Fruit fly (Drosophila melanogaster) whole organism, prepupa: ENCODE data around the gene CG12716.

Experiments used
- CG11762 ChIP-seq: fragments of 200-800 bp; sonication (Bioruptor generic); optimal IDR thresholded peaks from 3 replicates; lab custom pipeline; 2016; ENCODE audit warnings: missing biosample characterization, missing genetic modification characterization; ENCODE audit not compliant: insufficient read depth
- CG16779 ChIP-seq: fragments of 200-800 bp; sonication (Bioruptor generic); optimal IDR thresholded peaks from 3 replicates; lab custom pipeline; 2017; ENCODE audit warnings: missing biosample characterization, mild to moderate bottlenecking, missing genetic modification characterization
- CG32006 ChIP-seq: fragments of 200-800 bp; sonication (Bioruptor generic); optimal IDR thresholded peaks from 3 replicates; lab custom pipeline; 2017; ENCODE audit warnings: missing biosample characterization, mild to moderate bottlenecking, missing genetic modification characterization
- Ets21C ChIP-seq: fragments of 200-800 bp; sonication (Bioruptor generic); optimal IDR thresholded peaks from 3 replicates; lab custom pipeline; 2016; ENCODE audit warnings: missing biosample characterization, missing genetic modification characterization
- Lpt ChIP-seq: fragments of 200-800 bp; sonication (Bioruptor generic); optimal IDR thresholded peaks from 3 replicates; lab custom pipeline; 2016; ENCODE audit warnings: missing biosample characterization, missing genetic modification characterization
- Sox14 ChIP-seq: fragments of 200-800 bp; sonication (Bioruptor generic); optimal IDR thresholded peaks from 3 replicates; lab custom pipeline; 2016; ENCODE audit warnings: missing biosample characterization, missing genetic modification characterization
- acj6 ChIP-seq: fragments of 200-800 bp; sonication (Bioruptor generic); optimal IDR thresholded peaks from 3 replicates; lab custom pipeline; 2016; ENCODE audit warnings: missing biosample characterization, missing genetic modification characterization
- lz ChIP-seq: fragments of 200-800 bp; sonication (Bioruptor generic); optimal IDR thresholded peaks from 3 replicates; lab custom pipeline; 2016; ENCODE audit warnings: missing biosample characterization, missing genetic modification characterization
- ss ChIP-seq, 2 experiments: fragments of 200-800 bp; sonication (Bioruptor generic); optimal IDR thresholded peaks; 2 replicates in 1 of 2; 3 replicates in 1 of 2; lab custom pipeline; 2017 to 2018; ENCODE audit warnings: mild to moderate bottlenecking in 2 of 2, missing biosample characterization in 2 of 2, missing genetic modification characterization in 2 of 2, moderate library complexity in 1 of 2

Gene CG12716

DNA sequence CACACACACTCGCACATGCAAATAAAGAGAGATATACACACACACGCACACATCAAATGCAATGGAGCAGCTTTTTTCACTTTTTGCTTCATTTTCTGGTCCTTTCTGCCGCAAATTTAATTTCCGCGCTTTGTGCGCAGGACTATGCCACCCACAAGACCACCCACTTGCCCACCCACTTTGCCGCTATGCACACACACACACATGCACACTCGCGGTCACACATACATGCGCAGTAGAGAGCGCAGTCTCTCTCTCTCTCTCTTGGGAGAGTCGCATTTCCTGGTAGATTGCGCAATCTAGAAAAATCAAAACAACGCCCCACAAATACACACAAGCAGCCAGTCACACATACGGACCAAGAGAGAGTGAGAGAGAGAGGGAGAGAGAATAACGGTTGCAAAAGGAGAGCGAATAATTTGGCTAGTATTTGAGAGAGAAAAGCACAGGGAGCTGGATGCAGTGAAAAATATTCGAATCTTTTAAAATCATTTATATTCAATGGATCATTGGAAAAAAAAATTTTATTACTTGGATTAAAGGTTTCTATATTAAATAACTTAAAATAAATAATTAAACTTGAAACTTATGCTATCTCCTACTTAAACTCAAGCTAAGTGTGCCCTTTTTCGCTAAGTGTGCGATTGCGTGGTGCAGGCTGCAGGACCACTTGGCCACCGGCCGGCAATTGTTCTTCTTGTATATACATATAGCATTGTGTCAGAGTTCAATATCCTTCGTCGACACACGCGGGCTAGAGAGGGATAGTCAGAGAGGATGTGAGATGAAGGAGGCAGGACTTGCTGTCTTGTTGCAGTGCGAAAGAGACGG lies 50.4 kb downstream of the CG12716 start (continued):
- TF ChIP-seq Lpt (GFP tag; lab: Kevin White, UChicago) (no peak), Ets21C (GFP tag; lab: Kevin White, UChicago) (no peak), ss (GFP tag; optimal IDR thresholded peaks at IDR 0.05; lab: Kevin White, UChicago) (peak in 1 of 2 experiments; percentile 43), acj6 (GFP tag; lab: Kevin White, UChicago) (peak; percentile 34), Sox14 (no peak), lz (GFP tag; lab: Kevin White, UChicago) (no peak), CG16779 (tag; lab: Kevin White, UChicago) (no peak), CG11762 (GFP tag; lab: Kevin White, UChicago) (no peak), CG32006 (GFP tag; lab: Kevin White, UChicago) (peak; percentile 17)
- TF ChIP-seq, all 60 proteins: peak for 21
